Fruit fly (Drosophila melanogaster) whole organism, wandering third instar larva: ENCODE results near the gene CG8042.
A peak's percentile ranks its signal among the peaks of the same experiment; 100 is the strongest.

Experiments used
- CG32264 ChIP-seq: fragments of 200-800 bp; sonication (Bioruptor generic); optimal IDR thresholded peaks from 2 replicates; lab custom pipeline; 2016; ENCODE audit warnings: missing biosample characterization, missing genetic modification characterization
- CG9705 ChIP-seq: fragments of 200-800 bp; sonication (Bioruptor generic); optimal IDR thresholded peaks from 2 replicates; lab custom pipeline; 2018; ENCODE audit warnings: missing biosample characterization, mild to moderate bottlenecking, missing genetic modification characterization
- Dfd ChIP-seq: fragments of >200 bp; optimal IDR thresholded peaks from 2 replicates; lab custom pipeline; 2017; ENCODE audit warnings: missing biosample characterization, missing genetic modification characterization
- GATAd ChIP-seq: sonication (Bioruptor generic); optimal IDR thresholded peaks from 2 replicates; lab custom pipeline; 2016; ENCODE audit warnings: missing biosample characterization, missing genetic modification characterization
- HLH106 ChIP-seq: fragments of 200-800 bp; optimal IDR thresholded peaks from 3 replicates; lab custom pipeline; 2019; ENCODE audit warnings: missing biosample characterization, mild to moderate bottlenecking, missing genetic modification characterization, moderate library complexity
- Hnf4 ChIP-seq: fragments of 200-800 bp; sonication (Bioruptor generic); optimal IDR thresholded peaks from 2 replicates; lab custom pipeline; 2016; ENCODE audit warnings: missing biosample characterization, mild to moderate bottlenecking, missing genetic modification characterization
- Hr78 ChIP-seq: fragments of >200 bp; optimal IDR thresholded peaks from 2 replicates; lab custom pipeline; 2017; ENCODE audit warnings: missing biosample characterization, missing genetic modification characterization
- Hr83 ChIP-seq: fragments of 200-300 bp; sonication (Bioruptor generic); optimal IDR thresholded peaks from 2 replicates; lab custom pipeline; 2016; ENCODE audit warnings: missing biosample characterization, mild to moderate bottlenecking, missing genetic modification characterization, moderate library complexity; ENCODE audit not compliant: poor library complexity, severe bottlenecking
- Jra ChIP-seq: sonication (Bioruptor generic); optimal IDR thresholded peaks from 2 replicates; lab custom pipeline; 2016; ENCODE audit warnings: missing biosample characterization, missing genetic modification characterization
- Myc ChIP-seq: fragments of >200 bp; optimal IDR thresholded peaks from 2 replicates; lab custom pipeline; 2017
- OdsH ChIP-seq: fragments of 200-800 bp; sonication (Bioruptor generic); optimal IDR thresholded peaks from 2 replicates; lab custom pipeline; 2016; ENCODE audit warnings: missing biosample characterization, mild to moderate bottlenecking, missing genetic modification characterization
- Rel ChIP-seq, 2 experiments: fragments of 200-800 bp; sonication (Bioruptor generic) in 1 of 2; optimal IDR thresholded peaks; 2 replicates in 1 of 2; 3 replicates in 1 of 2; lab custom pipeline; 2016 to 2019; ENCODE audit warnings: mild to moderate bottlenecking in 2 of 2, missing biosample characterization in 2 of 2, missing genetic modification characterization in 2 of 2, moderate library complexity in 1 of 2
- Sp1 ChIP-seq: fragments of 200-800 bp; sonication (Bioruptor generic); optimal IDR thresholded peaks from 3 replicates; lab custom pipeline; 2019; ENCODE audit warnings: missing biosample characterization, mild to moderate bottlenecking, missing genetic modification characterization, moderate library complexity
- Vsx2 ChIP-seq: fragments of 200-300, 225-300 bp; sonication (Bioruptor generic); optimal IDR thresholded peaks from 2 replicates; lab custom pipeline; 2018; ENCODE audit warnings: missing biosample characterization, missing genetic modification characterization; ENCODE audit not compliant: partially characterized antibody
- br ChIP-seq: fragments of 200-800 bp; sonication (Bioruptor generic); optimal IDR thresholded peaks from 2 replicates; lab custom pipeline; 2016; ENCODE audit warnings: missing biosample characterization, missing genetic modification characterization
- brk ChIP-seq: fragments of 200-800 bp; sonication (Bioruptor generic); optimal IDR thresholded peaks from 2 replicates; lab custom pipeline; 2016; ENCODE audit warnings: missing biosample characterization, mild to moderate bottlenecking, missing genetic modification characterization
- dl ChIP-seq, 2 experiments: fragments of 175-275, 200-275 bp in 1 of 2; fragments of 200-275 bp in 1 of 2; sonication (Bioruptor generic); optimal IDR thresholded peaks; lab custom pipeline; 2018; ENCODE audit warnings: mild to moderate bottlenecking in 2 of 2, missing biosample characterization in 2 of 2, missing genetic modification characterization in 2 of 2, moderate library complexity in 2 of 2; ENCODE audit not compliant: partially characterized antibody in 2 of 2, insufficient read depth in 1 of 2
- dsf ChIP-seq: sonication (Bioruptor generic); optimal IDR thresholded peaks from 2 replicates; lab custom pipeline; 2016; ENCODE audit warnings: missing biosample characterization, missing genetic modification characterization, borderline replicate concordance
- ey ChIP-seq: fragments of 200-800 bp; sonication (Bioruptor generic); optimal IDR thresholded peaks from 2 replicates; lab custom pipeline; 2016; ENCODE audit warnings: missing biosample characterization, missing genetic modification characterization
- foxo ChIP-seq, 2 experiments: fragments of 200-800 bp; sonication (Bioruptor generic); optimal IDR thresholded peaks; 2 replicates in 1 of 2; 3 replicates in 1 of 2; lab custom pipeline; 2016 to 2017; ENCODE audit warnings: missing biosample characterization in 2 of 2, missing genetic modification characterization in 2 of 2
- fru ChIP-seq: fragments of 200-800 bp; sonication (Bioruptor generic); optimal IDR thresholded peaks from 3 replicates; lab custom pipeline; 2016; ENCODE audit warnings: missing biosample characterization, mild to moderate bottlenecking, missing genetic modification characterization
- h ChIP-seq: fragments of 200-800 bp; sonication (Bioruptor generic); optimal IDR thresholded peaks from 3 replicates; lab custom pipeline; 2016; ENCODE audit warnings: missing biosample characterization, mild to moderate bottlenecking, missing genetic modification characterization
- jim ChIP-seq: fragments of 175-275, 200-325 bp; sonication (Bioruptor generic); optimal IDR thresholded peaks from 2 replicates; lab custom pipeline; 2016; ENCODE audit warnings: missing biosample characterization, mild to moderate bottlenecking, missing genetic modification characterization
- lola ChIP-seq: fragments of >200 bp; optimal IDR thresholded peaks from 2 replicates; lab custom pipeline; 2017; ENCODE audit warnings: missing biosample characterization, missing genetic modification characterization
- pan ChIP-seq: fragments of >200 bp; optimal IDR thresholded peaks from 2 replicates; lab custom pipeline; 2017
- psq ChIP-seq: fragments of 200-800 bp; sonication (Bioruptor generic); optimal IDR thresholded peaks from 3 replicates; lab custom pipeline; 2017; ENCODE audit warnings: missing biosample characterization, mild to moderate bottlenecking, missing genetic modification characterization, moderate library complexity
- rgr ChIP-seq: fragments of 200-800 bp; sonication (Bioruptor generic); optimal IDR thresholded peaks from 3 replicates; lab custom pipeline; 2016; ENCODE audit warnings: missing biosample characterization, mild to moderate bottlenecking, missing genetic modification characterization
- sage ChIP-seq: fragments of 200-800 bp; sonication (Bioruptor generic); optimal IDR thresholded peaks from 2 replicates; lab custom pipeline; 2016; ENCODE audit warnings: missing biosample characterization, mild to moderate bottlenecking, missing genetic modification characterization
- sv ChIP-seq: fragments of 200-800 bp; sonication (Bioruptor generic); optimal IDR thresholded peaks from 3 replicates; lab custom pipeline; 2016; ENCODE audit warnings: missing biosample characterization, missing genetic modification characterization
- tai ChIP-seq: sonication (Bioruptor generic); optimal IDR thresholded peaks from 2 replicates; lab custom pipeline; 2016; ENCODE audit warnings: missing biosample characterization, missing genetic modification characterization
- usp ChIP-seq: fragments of >200 bp; optimal IDR thresholded peaks from 2 replicates; lab custom pipeline; 2017; ENCODE audit warnings: missing biosample characterization, missing genetic modification characterization
- woc ChIP-seq: sonication (Bioruptor generic); optimal IDR thresholded peaks from 2 replicates; lab custom pipeline; 2016; ENCODE audit warnings: missing biosample characterization, mild to moderate bottlenecking, missing genetic modification characterization

CG8042 gene

DNA sequence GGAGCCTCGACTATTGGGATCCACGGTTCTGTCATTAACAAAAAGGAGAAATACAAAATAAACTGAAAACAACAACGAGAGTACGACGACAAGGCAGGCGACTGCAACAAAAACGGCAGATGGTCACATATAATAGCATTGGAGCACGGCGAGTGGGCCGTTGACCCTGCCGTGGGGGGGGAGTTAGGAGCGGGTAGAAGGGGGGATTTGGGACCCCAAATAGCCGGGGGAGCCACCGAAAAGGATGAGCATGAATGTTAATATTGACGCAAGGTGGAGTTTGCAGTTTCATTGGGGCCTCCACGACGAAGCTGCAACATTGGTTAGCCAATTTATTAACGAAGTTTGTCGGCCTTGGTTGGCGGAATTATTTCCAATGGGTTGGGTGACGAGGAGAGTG lies 18.1 kb upstream of the CG8042 start:
- TF ChIP-seq jim (GFP tag; lab: Kevin White, UChicago) (no peak), Rel (GFP tag; optimal IDR thresholded peaks at IDR 0.05; lab: Kevin White, UChicago) (no peak), Rel (tag; optimal IDR thresholded peaks at IDR 0.05; lab: Kevin White, UChicago) (peak; percentile 11)

DNA sequence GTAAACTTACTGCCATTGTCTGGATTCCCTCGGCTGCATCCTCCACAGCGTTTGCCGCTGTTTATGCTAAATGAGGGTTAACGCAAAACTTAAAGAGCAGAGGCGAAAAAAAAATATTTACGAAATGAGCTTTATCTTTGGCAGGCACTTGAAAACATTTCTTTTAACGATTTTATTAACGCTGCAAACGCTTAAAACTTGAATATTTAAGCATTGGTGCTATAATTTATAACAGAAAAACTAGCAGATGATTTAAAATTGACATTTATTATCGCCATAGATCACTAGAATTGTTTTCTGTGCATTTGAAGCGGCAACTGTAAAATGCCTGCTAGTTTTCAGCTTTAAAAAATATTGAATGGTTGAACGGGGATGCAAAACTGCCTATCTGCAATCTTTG lies 15.5 kb upstream of the CG8042 start:
- TF ChIP-seq fru (GFP tag; lab: Kevin White, UChicago) (no peak), dsf (GFP tag; lab: Kevin White, UChicago) (no peak), tai (GFP tag; lab: Kevin White, UChicago) (no peak), Sp1 (GFP tag; lab: Kevin White, UChicago) (no peak), CG9705 (no peak), lola (GFP tag; lab: Kevin White, UChicago) (no peak), dl (GFP tag; optimal IDR thresholded peaks at IDR 0.05; lab: Kevin White, UChicago; ENCODE audit: insufficient read depth in 1 of 2, partially characterized antibody in 2 of 2) (no peak), psq (GFP tag; lab: Kevin White, UChicago) (no peak), GATAd (GFP tag; lab: Kevin White, UChicago) (no peak), Dfd (GFP tag; lab: Kevin White, UChicago) (no peak)

DNA sequence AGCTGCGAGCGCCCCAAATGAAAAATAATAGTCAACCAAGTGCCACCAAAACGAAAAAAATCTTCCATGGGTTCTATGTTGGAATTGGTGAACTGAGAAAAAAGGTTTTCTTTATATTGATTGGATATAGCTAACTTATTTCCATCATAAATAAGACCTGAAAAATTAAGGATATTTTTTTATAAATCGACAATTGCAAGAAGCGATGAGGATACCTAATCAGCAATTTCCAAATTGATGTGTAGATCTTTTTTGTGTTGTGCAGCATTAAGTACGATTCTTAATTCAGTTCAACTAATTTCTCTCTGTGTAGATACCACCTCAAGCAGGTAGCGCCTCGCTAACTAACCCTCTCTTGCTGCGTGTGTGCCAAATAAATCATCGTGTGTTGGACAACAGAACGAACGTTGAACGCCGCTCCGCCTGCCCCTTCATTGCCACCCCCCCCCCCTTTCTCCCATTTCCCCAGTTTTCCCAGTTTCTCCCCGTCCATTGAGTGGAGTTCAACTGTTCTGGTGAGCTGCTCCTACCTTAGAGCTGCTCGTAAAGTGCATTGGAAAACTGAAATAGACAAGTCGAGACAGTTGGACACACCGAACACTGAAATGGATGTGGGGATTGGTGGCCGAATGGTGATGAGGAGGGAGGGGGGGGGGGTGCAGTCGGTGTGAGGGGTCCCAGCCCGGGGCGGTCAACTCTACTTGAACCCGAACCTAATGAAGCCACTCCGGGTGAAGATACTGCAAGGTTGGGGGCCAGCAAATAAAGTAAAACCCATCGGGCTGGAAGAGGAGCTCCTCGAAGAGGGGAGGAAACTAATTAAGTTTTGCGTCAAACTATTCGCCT lies 14.3 kb upstream of the CG8042 start:
- TF ChIP-seq sv (peak; percentile 13), HLH106 (peak; percentile 18), dsf (GFP tag; lab: Kevin White, UChicago) (no peak), ey (GFP tag; lab: Kevin White, UChicago) (peak; percentile 27), Myc (lab: Kevin White, UChicago) (no peak), Hnf4 (no peak), fru (GFP tag; lab: Kevin White, UChicago) (peak; percentile 60), Vsx2 (GFP tag; lab: Kevin White, UChicago) (no peak), rgr (GFP tag; lab: Kevin White, UChicago) (peak; percentile 27), tai (GFP tag; lab: Kevin White, UChicago) (no peak), sage (GFP tag; lab: Kevin White, UChicago) (peak; percentile 14), brk (GFP tag; lab: Kevin White, UChicago) (no peak), woc (GFP tag; lab: Kevin White, UChicago) (peak; percentile 16), jim (GFP tag; lab: Kevin White, UChicago) (no peak), Hr78 (GFP tag; lab: Kevin White, UChicago) (no peak), OdsH (GFP tag; lab: Kevin White, UChicago) (peak; percentile 37), CG32264 (GFP tag; lab: Kevin White, UChicago) (no peak), Dfd (GFP tag; lab: Kevin White, UChicago) (peak; percentile 92), Sp1 (GFP tag; lab: Kevin White, UChicago) (peak; percentile 33), GATAd (GFP tag; lab: Kevin White, UChicago) (no peak), psq (GFP tag; lab: Kevin White, UChicago) (peak; percentile 38), foxo (GFP tag; optimal IDR thresholded peaks at IDR 0.05; lab: Kevin White, UChicago) (peak in 1 of 2 experiments; percentile 26), h (GFP tag; lab: Kevin White, UChicago) (peak; percentile 67)

dm6 chr3L:7988401-7988800 lies 13.6 kb upstream of the CG8042 start:
- TF ChIP-seq Hr83 (GFP tag; lab: Kevin White, UChicago) (no peak), usp (GFP tag; lab: Kevin White, UChicago) (no peak), br (GFP tag; lab: Kevin White, UChicago) (no peak), pan (lab: Kevin White, UChicago) (no peak), Rel (GFP tag; optimal IDR thresholded peaks at IDR 0.05; lab: Kevin White, UChicago) (no peak), Rel (tag; optimal IDR thresholded peaks at IDR 0.05; lab: Kevin White, UChicago) (no peak), ey (GFP tag; lab: Kevin White, UChicago) (no peak), dsf (GFP tag; lab: Kevin White, UChicago) (no peak), dl (GFP tag; optimal IDR thresholded peaks at IDR 0.05; lab: Kevin White, UChicago; ENCODE audit: insufficient read depth in 1 of 2, partially characterized antibody in 2 of 2) (no peak), Hnf4 (no peak), Jra (GFP tag; lab: Kevin White, UChicago) (no peak)
